Worm (Caenorhabditis elegans): ENCODE results near the gene tpan-1.

tpan-1 gene

DNA sequence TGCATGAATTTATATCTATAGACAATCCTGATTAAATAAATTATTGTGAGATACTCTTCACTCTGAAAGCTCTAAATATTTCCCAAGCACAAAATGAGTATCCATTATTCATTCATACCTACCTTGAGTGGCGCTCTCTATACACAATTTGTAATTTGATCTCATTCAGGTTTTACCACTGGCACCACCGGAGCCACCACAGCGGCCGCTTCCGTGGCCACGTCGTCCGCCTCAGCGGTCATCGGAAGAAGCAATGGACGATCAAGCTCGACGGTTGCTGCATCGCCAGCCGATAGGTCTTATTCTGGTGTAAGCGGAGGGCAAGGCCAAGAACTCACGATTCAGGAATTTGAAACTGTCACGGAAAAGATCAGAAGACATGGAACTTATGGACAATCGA is 32.0 kb upstream of the tpan-1 start:
- TF ChIP-seq tab-1 (GFP tag; IDR thresholded peaks at IDR 0.05) (no peak), klf-2 (GFP tag; conservative IDR thresholded peaks at IDR 0.05) (no peak), med-1 (GFP tag; optimal IDR thresholded peaks at IDR 0.05; ENCODE audit: insufficient read depth) (no peak), flt-1 (GFP tag; IDR thresholded peaks at IDR 0.05) (no peak), cog-1 (tag; optimal IDR thresholded peaks at IDR 0.05) (no peak), T22C8.4 (GFP tag; IDR thresholded peaks at IDR 0.05) (no peak), ref-1 (GFP tag; conservative IDR thresholded peaks at IDR 0.05) (no peak), ztf-23 (GFP tag; IDR thresholded peaks at IDR 0.05) (no peak), ztf-29 (GFP tag; IDR thresholded peaks at IDR 0.05) (no peak)

DNA sequence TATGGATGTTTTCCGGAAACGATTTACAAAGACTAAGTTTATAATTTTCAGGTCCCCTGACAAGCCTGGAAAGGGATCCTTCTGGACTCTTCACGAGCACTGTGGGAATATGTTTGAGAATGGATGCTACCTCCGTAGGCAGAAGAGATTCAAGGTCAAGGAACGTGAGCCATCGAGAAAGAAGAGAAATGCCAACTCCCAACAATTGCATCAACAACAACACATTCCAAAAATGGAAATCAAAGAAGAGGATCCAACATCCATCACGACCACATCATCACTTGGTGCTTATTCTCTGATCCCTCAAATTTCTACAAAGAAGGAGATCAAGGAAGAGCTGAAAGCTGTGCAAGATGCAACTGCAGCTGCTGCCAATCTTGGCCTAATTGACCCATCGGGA is 31.2 kb upstream of the tpan-1 start:
- TF ChIP-seq T22C8.4 (GFP tag; IDR thresholded peaks at IDR 0.05) (no peak), ref-1 (GFP tag; conservative IDR thresholded peaks at IDR 0.05) (no peak), cog-1 (tag; optimal IDR thresholded peaks at IDR 0.05) (no peak), ztf-29 (GFP tag; IDR thresholded peaks at IDR 0.05) (no peak), ztf-23 (GFP tag; IDR thresholded peaks at IDR 0.05) (no peak), tab-1 (GFP tag; IDR thresholded peaks at IDR 0.05) (no peak), flt-1 (GFP tag; IDR thresholded peaks at IDR 0.05) (no peak), med-1 (GFP tag; optimal IDR thresholded peaks at IDR 0.05; ENCODE audit: insufficient read depth) (no peak), klf-2 (GFP tag; conservative IDR thresholded peaks at IDR 0.05) (no peak)

DNA sequence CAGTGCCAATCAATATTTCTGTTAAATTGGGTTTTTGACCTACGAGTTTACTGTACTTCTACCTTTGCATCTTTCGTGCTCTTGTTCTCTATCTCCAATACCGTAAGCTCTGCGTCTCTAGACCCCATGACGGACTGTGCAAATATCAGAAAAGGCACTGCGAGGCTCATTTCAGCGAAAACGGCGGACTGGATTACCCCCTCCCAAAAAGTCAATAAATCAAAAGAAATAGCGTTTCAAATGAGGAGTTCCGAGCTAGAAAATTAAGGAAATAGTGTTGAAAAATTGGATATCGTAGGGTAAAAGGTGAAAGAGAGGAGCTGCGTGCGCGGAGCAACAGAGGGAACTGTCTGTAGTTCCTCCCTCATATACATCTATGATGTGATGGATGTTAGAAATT is 27.5 kb upstream of the tpan-1 start:
- no peak for TF ChIP-seq ref-1 (GFP tag; conservative IDR thresholded peaks at IDR 0.05)
- no peak for TF ChIP-seq cog-1 (tag; optimal IDR thresholded peaks at IDR 0.05)
- TF ChIP-seq flt-1 (GFP tag; IDR thresholded peaks at IDR 0.05) = no peak
- TF ChIP-seq med-1 (GFP tag; optimal IDR thresholded peaks at IDR 0.05; ENCODE audit: insufficient read depth) = no peak
- TF ChIP-seq ztf-29 (GFP tag; IDR thresholded peaks at IDR 0.05) = no peak
- TF ChIP-seq ztf-23 (GFP tag; IDR thresholded peaks at IDR 0.05) = no peak
- no peak for TF ChIP-seq T22C8.4 (GFP tag; IDR thresholded peaks at IDR 0.05)
- no peak for TF ChIP-seq klf-2 (GFP tag; conservative IDR thresholded peaks at IDR 0.05)
- TF ChIP-seq tab-1 (GFP tag; IDR thresholded peaks at IDR 0.05) = no peak

DNA sequence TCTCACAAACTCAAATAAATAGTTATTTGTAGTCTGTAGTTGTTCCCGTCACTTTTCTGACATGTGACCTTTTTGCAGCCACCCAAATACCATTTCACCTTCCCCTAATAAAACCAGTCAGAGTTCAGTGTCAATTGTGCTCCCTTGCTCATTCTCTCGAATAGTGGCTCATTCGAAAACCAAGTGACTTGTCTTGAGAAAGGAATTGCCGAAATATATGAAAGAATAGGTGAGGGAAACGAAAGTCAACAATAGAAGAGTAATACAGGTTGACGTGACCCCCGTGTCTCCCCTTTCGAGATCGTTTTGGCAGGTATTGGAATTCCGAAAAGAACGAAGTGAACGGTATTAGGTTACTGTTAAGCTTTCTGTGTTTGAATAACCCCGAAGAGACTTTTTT is 26.1 kb upstream of the tpan-1 start:
- TF ChIP-seq klf-2 (GFP tag; conservative IDR thresholded peaks at IDR 0.05) = no peak
- TF ChIP-seq ref-1 (GFP tag; conservative IDR thresholded peaks at IDR 0.05) = no peak
- TF ChIP-seq flt-1 (GFP tag; IDR thresholded peaks at IDR 0.05) = no peak
- no peak for TF ChIP-seq cog-1 (tag; optimal IDR thresholded peaks at IDR 0.05)
- TF ChIP-seq ztf-23 (GFP tag; IDR thresholded peaks at IDR 0.05) = no peak

DNA sequence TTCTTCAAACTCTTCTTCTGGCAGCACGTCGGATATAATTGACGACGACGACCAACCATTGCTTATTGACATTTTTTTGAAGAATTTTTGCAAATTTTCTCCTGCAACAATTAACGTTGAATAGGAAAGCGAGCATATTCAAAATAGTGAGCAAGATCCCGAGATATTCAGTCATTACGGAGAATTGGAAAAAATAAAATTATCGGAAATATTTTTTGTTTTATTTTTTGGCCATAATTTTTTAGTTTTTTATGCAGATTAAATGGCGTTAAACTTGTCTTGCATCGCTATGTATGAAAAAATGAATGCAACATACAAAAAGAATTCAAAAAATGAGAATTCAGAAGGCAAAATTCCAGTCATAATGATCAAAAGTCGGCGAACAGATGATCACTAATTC is 19.2 kb upstream of the tpan-1 start, which contains the start of gene elp-1:
TSS of gene elp-1 (minus strand) at position 101 of the 400 bp plus-strand sequence.
- no peak for TF ChIP-seq klf-2 (GFP tag; conservative IDR thresholded peaks at IDR 0.05)
- TF ChIP-seq flt-1 (GFP tag; IDR thresholded peaks at IDR 0.05) = no peak
- no peak for TF ChIP-seq tab-1 (GFP tag; IDR thresholded peaks at IDR 0.05)
- no peak for TF ChIP-seq cog-1 (tag; optimal IDR thresholded peaks at IDR 0.05)
- no peak for TF ChIP-seq med-1 (GFP tag; optimal IDR thresholded peaks at IDR 0.05; ENCODE audit: insufficient read depth)
- TF ChIP-seq ztf-23 (GFP tag; IDR thresholded peaks at IDR 0.05) = no peak
- no peak for TF ChIP-seq T22C8.4 (GFP tag; IDR thresholded peaks at IDR 0.05)
- TF ChIP-seq ztf-29 (GFP tag; IDR thresholded peaks at IDR 0.05) = no peak

DNA sequence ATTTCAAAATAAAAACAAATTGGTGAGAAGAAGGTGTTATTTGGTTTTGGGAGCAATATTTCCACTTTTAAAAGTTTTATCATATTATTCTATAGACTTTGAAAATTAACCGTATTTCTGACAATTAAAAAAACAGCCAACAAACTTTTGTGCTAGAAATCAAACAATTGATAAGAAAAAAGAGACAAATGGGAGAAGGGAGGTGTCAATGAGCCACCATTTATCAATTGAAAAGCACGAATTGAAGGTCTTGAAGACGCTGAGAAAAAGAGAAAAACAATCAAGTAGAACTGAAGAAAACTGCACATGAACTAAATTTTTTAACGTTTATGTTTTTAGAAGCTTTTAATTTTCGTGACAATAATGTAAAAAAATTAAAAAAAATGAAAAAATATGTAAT is 18.5 kb upstream of the tpan-1 start:
- TF ChIP-seq tab-1 (GFP tag; IDR thresholded peaks at IDR 0.05) (no peak), flt-1 (GFP tag; IDR thresholded peaks at IDR 0.05) (no peak), T22C8.4 (GFP tag; IDR thresholded peaks at IDR 0.05) (no peak), med-1 (GFP tag; optimal IDR thresholded peaks at IDR 0.05; ENCODE audit: insufficient read depth) (no peak), ztf-23 (GFP tag; IDR thresholded peaks at IDR 0.05) (no peak), klf-2 (GFP tag; conservative IDR thresholded peaks at IDR 0.05) (no peak), ref-1 (GFP tag; conservative IDR thresholded peaks at IDR 0.05) (no peak), ztf-29 (GFP tag; IDR thresholded peaks at IDR 0.05) (no peak), cog-1 (tag; optimal IDR thresholded peaks at IDR 0.05) (no peak)

DNA sequence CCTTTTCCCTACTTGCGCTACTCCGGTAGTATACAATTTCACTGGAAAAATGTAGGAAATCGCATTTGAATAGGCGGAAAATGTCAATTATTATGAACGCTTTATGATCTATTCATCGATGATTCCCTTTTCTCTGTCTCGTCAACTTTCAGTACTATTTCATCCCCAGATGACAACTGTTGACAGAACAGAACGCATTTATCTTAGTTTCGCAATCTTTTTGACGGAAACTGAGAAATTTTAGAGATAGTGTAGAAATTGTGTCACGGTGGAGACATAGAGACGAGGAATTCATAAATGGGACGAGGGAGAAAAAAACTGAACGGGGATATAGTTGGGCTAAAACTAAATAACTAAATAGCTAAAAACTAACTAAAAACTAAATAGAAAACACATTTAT is 17.6 kb upstream of the tpan-1 start:
- TF ChIP-seq med-1 (GFP tag; optimal IDR thresholded peaks at IDR 0.05; ENCODE audit: insufficient read depth) (no peak), ztf-29 (GFP tag; IDR thresholded peaks at IDR 0.05) (no peak), tab-1 (GFP tag; IDR thresholded peaks at IDR 0.05) (no peak), ref-1 (GFP tag; conservative IDR thresholded peaks at IDR 0.05) (no peak), ztf-23 (GFP tag; IDR thresholded peaks at IDR 0.05) (no peak), flt-1 (GFP tag; IDR thresholded peaks at IDR 0.05) (no peak), klf-2 (GFP tag; conservative IDR thresholded peaks at IDR 0.05) (no peak), T22C8.4 (GFP tag; IDR thresholded peaks at IDR 0.05) (no peak), cog-1 (tag; optimal IDR thresholded peaks at IDR 0.05) (no peak)

DNA sequence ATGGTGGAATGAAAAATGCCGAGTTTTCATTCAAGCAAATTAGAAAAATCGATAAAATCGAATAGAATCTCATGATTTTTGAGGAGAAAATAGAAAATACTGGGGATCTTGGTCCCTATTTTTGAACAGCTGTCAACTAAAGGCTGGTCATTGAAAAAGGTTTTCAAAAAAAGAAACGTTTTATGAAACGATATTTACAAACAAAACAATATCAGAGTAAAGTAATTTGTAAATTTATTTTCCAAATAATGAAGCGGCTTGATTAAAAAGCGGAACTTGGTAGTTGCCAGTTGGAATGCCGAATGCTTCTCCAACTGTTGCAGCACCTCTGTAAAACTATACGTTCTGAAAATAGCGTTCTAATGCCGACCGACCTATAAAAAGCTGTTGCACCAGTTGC is 15.7 kb upstream of the tpan-1 start, which contains the start of gene F38A6.5:
TSS of gene F38A6.5 (minus strand) at position 101 of the 400 bp plus-strand sequence.
- no peak for TF ChIP-seq ztf-29 (GFP tag; IDR thresholded peaks at IDR 0.05)
- TF ChIP-seq T22C8.4 (GFP tag; IDR thresholded peaks at IDR 0.05) = no peak
- TF ChIP-seq cog-1 (tag; optimal IDR thresholded peaks at IDR 0.05) = no peak
- TF ChIP-seq med-1 (GFP tag; optimal IDR thresholded peaks at IDR 0.05; ENCODE audit: insufficient read depth) = no peak
- no peak for TF ChIP-seq ref-1 (GFP tag; conservative IDR thresholded peaks at IDR 0.05)
- no peak for TF ChIP-seq ztf-23 (GFP tag; IDR thresholded peaks at IDR 0.05)
- TF ChIP-seq tab-1 (GFP tag; IDR thresholded peaks at IDR 0.05) = no peak
- no peak for TF ChIP-seq flt-1 (GFP tag; IDR thresholded peaks at IDR 0.05)
- TF ChIP-seq klf-2 (GFP tag; conservative IDR thresholded peaks at IDR 0.05) = no peak

DNA sequence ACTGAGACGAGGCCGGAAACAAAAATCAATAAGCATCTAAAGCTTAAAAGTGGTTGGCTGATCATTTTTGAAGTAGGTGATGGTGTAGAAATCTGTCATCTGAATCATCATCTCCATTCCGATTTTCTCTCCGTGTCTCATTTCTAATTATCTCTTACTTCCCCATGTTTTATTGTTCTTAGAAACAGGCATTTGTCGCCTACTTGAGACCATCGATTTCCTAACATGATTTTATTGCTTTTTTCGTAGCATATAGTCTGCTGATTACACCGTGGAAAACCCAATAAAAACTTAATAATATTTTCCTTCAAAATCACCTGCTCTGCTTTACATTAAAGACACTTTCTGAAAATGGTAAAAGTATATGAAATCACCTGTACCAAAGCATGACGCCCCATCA is 14.0 kb upstream of the tpan-1 start, which contains the start of gene F38A6.4:
TSS of gene F38A6.4 (minus strand) at position 101 of the 400 bp plus-strand sequence.
- no peak for TF ChIP-seq flt-1 (GFP tag; IDR thresholded peaks at IDR 0.05)
- TF ChIP-seq tab-1 (GFP tag; IDR thresholded peaks at IDR 0.05) = no peak
- TF ChIP-seq ref-1 (GFP tag; conservative IDR thresholded peaks at IDR 0.05) = no peak
- no peak for TF ChIP-seq med-1 (GFP tag; optimal IDR thresholded peaks at IDR 0.05; ENCODE audit: insufficient read depth)

DNA sequence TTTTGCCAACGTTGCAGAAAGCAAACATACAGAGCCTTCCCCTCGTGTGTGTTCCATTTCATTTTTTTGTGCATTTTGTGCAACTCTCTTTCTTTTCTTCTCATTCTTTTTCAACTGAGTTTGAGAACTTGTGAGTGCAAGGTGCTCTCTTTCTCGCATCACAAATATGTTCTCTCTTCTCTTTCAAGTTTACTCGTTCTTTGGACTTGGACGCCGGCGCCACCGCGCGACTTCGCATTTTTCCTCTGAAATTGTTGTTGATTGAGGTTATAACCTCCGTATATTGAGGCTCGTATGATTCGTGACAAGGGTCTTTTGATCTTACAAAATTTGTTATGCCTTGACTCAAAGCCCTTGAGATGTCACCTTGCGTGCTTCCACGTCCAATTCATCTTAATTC is 12.5 kb upstream of the tpan-1 start:
- TF ChIP-seq ref-1 (GFP tag; conservative IDR thresholded peaks at IDR 0.05) (no peak), med-1 (GFP tag; optimal IDR thresholded peaks at IDR 0.05; ENCODE audit: insufficient read depth) (no peak), flt-1 (GFP tag; IDR thresholded peaks at IDR 0.05) (no peak), ztf-23 (GFP tag; IDR thresholded peaks at IDR 0.05) (no peak)

Data from whole organism, midembryonic.